Worm (Caenorhabditis elegans) whole organism, young adult: ENCODE data around the gene F54B3.1.

ENCODE experiments used
- B0019.2 ChIP-seq: fragments of 200-800 bp; sonication (Bioruptor generic); conservative IDR thresholded peaks from 2 replicates; pipeline ENCODE4 v1.3.6; 2022; ENCODE audit warnings: missing genetic modification reagents, missing genetic modification characterization, missing compliant biosample characterization
- B0035.1 ChIP-seq: sonication (generic microtip); optimal IDR thresholded peaks from 2 replicates; lab custom pipeline; 2016; ENCODE audit warnings: missing genetic modification characterization, mild to moderate bottlenecking, missing compliant biosample characterization, missing genotype, missing genetic modification reagents
- B0261.1 ChIP-seq: sonication (generic microtip); optimal IDR thresholded peaks from 2 replicates; lab custom pipeline; 2016; ENCODE audit warnings: mild to moderate bottlenecking, missing genetic modification characterization, moderate library complexity, missing compliant biosample characterization
- B0336.3 ChIP-seq: fragments of 200-800 bp; sonication (Bioruptor generic); IDR thresholded peaks from 2 replicates; pipeline ENCODE4 v1.3.6; 2022; ENCODE audit warnings: missing genetic modification characterization, missing compliant biosample characterization
- C06A6.2 ChIP-seq: fragments of 200-800 bp; sonication (Bioruptor generic); conservative IDR thresholded peaks from 2 replicates; pipeline ENCODE4 v1.3.6; 2022; ENCODE audit warnings: missing genetic modification characterization, missing compliant biosample characterization
- F23B12.7 ChIP-seq: sonication (generic microtip); optimal IDR thresholded peaks from 2 replicates; lab custom pipeline; 2017; ENCODE audit warnings: missing genetic modification characterization, mild to moderate bottlenecking, missing compliant biosample characterization, antibody characterized with exemption, moderate library complexity; ENCODE audit not compliant: insufficient read depth
- T26A5.8 ChIP-seq: sonication (generic microtip); optimal IDR thresholded peaks from 2 replicates; lab custom pipeline; 2016; ENCODE audit warnings: missing genetic modification characterization, missing compliant biosample characterization
- Y53F4B.3 ChIP-seq: fragments of 200-800 bp; sonication (Bioruptor generic); IDR thresholded peaks from 2 replicates; pipeline ENCODE4 v1.3.6; 2022; ENCODE audit warnings: missing genetic modification reagents, missing genetic modification characterization, missing compliant biosample characterization
- Y95B8A.8 ChIP-seq: fragments of 200-800 bp; sonication (Bioruptor generic); IDR thresholded peaks from 2 replicates; pipeline ENCODE4 v1.3.6; 2022; ENCODE audit warnings: missing genetic modification reagents, missing genetic modification characterization, missing compliant biosample characterization
- athp-1 ChIP-seq: sonication (generic microtip); optimal IDR thresholded peaks from 2 replicates; lab custom pipeline; 2017; ENCODE audit warnings: mild to moderate bottlenecking, missing genetic modification characterization, missing compliant biosample characterization
- attf-3 ChIP-seq: fragments of 200-800 bp; sonication (Bioruptor generic); conservative IDR thresholded peaks from 2 replicates; pipeline ENCODE4 v1.3.6; 2022; ENCODE audit warnings: missing genetic modification reagents, missing genetic modification characterization, missing compliant biosample characterization
- attf-5 ChIP-seq: fragments of 200-800 bp; sonication (Bioruptor generic); optimal IDR thresholded peaks from 2 replicates; lab custom pipeline; 2018; ENCODE audit warnings: mild to moderate bottlenecking, missing genetic modification characterization, missing compliant biosample characterization
- attf-6 ChIP-seq: fragments of 200-800 bp; sonication (Bioruptor generic); IDR thresholded peaks from 2 replicates; pipeline ENCODE4 v1.3.6; 2022; ENCODE audit warnings: missing genetic modification reagents, missing genetic modification characterization, missing compliant biosample characterization
- ceh-27 ChIP-seq: fragments of 200-800 bp; sonication (Bioruptor generic); optimal IDR thresholded peaks from 2 replicates; lab custom pipeline; 2018; ENCODE audit warnings: mild to moderate bottlenecking, missing genetic modification characterization, moderate library complexity, missing compliant biosample characterization
- ceh-58 ChIP-seq: fragments of 200-800 bp; sonication (Bioruptor generic); IDR thresholded peaks from 2 replicates; pipeline ENCODE4 v1.3.6; 2022; ENCODE audit warnings: missing genetic modification characterization, missing compliant biosample characterization
- ceh-79 ChIP-seq: sonication (generic microtip); optimal IDR thresholded peaks from 2 replicates; lab custom pipeline; 2017; ENCODE audit warnings: mild to moderate bottlenecking, missing genetic modification characterization, missing compliant biosample characterization
- ceh-91 ChIP-seq: fragments of 200-800 bp; sonication (Bioruptor generic); IDR thresholded peaks from 2 replicates; pipeline ENCODE4 v1.3.6; 2022; ENCODE audit warnings: missing genetic modification reagents, missing genetic modification characterization, missing compliant biosample characterization
- chd-7 ChIP-seq: sonication (generic microtip); optimal IDR thresholded peaks from 2 replicates; lab custom pipeline; 2016; ENCODE audit warnings: mild to moderate bottlenecking, missing genetic modification characterization, moderate library complexity, missing compliant biosample characterization
- efl-1 ChIP-seq: fragments of 150-350 bp; optimal IDR thresholded peaks from 2 replicates; lab custom pipeline; 2014; ENCODE audit warnings: missing biosample characterization, missing genetic modification reagents, missing genetic modification characterization
- egl-44 ChIP-seq: fragments of 200-800 bp; sonication (Bioruptor generic); IDR thresholded peaks from 2 replicates; pipeline ENCODE4 v1.3.6; 2022; ENCODE audit warnings: missing genetic modification reagents, missing genetic modification characterization, missing compliant biosample characterization
- ekl-4 ChIP-seq: fragments of 200-800 bp; sonication (Bioruptor generic); IDR thresholded peaks from 2 replicates; pipeline ENCODE4 v1.3.6; 2022; ENCODE audit warnings: missing genetic modification reagents, missing genetic modification characterization, missing compliant biosample characterization
- fkh-3 ChIP-seq: sonication (generic microtip); optimal IDR thresholded peaks from 2 replicates; lab custom pipeline; 2016; ENCODE audit warnings: mild to moderate bottlenecking, missing genetic modification characterization, missing compliant biosample characterization
- him-1 ChIP-seq: sonication (generic microtip); optimal IDR thresholded peaks from 2 replicates; lab custom pipeline; 2016; ENCODE audit warnings: missing genotype, missing genetic modification reagents, missing genetic modification characterization, missing compliant biosample characterization
- hmg-1.2 ChIP-seq: fragments of 200-800 bp; sonication (Bioruptor generic); IDR thresholded peaks from 2 replicates; pipeline ENCODE4 v1.3.6; 2022; ENCODE audit warnings: missing genetic modification reagents, missing genetic modification characterization, missing compliant biosample characterization
- hsf-1 ChIP-seq: fragments of 200-800 bp; sonication (Bioruptor generic); IDR thresholded peaks from 2 replicates; pipeline ENCODE4 v1.3.6; 2022; ENCODE audit warnings: missing genetic modification reagents, missing genetic modification characterization, missing compliant biosample characterization
- lin-54 ChIP-seq: fragments of 200-800 bp; sonication (Bioruptor generic); optimal IDR thresholded peaks from 2 replicates; lab custom pipeline; 2018; ENCODE audit warnings: mild to moderate bottlenecking, missing genetic modification characterization, missing compliant biosample characterization
- lir-1 ChIP-seq: fragments of 200-800 bp; sonication (Bioruptor generic); conservative IDR thresholded peaks from 2 replicates; pipeline ENCODE4 v1.3.6; 2022; ENCODE audit warnings: missing genetic modification reagents, missing genetic modification characterization, missing compliant biosample characterization
- lsl-1 ChIP-seq: fragments of 200-800 bp; sonication (Bioruptor generic); optimal IDR thresholded peaks from 2 replicates; lab custom pipeline; 2018; ENCODE audit warnings: mild to moderate bottlenecking, missing genetic modification characterization, moderate library complexity, missing compliant biosample characterization
- madf-3 ChIP-seq: fragments of 200-800 bp; sonication (Bioruptor generic); IDR thresholded peaks from 2 replicates; pipeline ENCODE4 v1.3.6; 2022; ENCODE audit warnings: missing genetic modification reagents, missing genetic modification characterization, missing compliant biosample characterization
- madf-8 ChIP-seq: fragments of 200-800 bp; sonication (Bioruptor generic); conservative IDR thresholded peaks from 2 replicates; pipeline ENCODE4 v1.3.6; 2022; ENCODE audit warnings: missing genetic modification reagents, missing genetic modification characterization, missing compliant biosample characterization
- mcd-1 ChIP-seq: fragments of 200-800 bp; sonication (Bioruptor generic); IDR thresholded peaks from 2 replicates; pipeline ENCODE4 v1.3.6; 2022; ENCODE audit warnings: missing genetic modification reagents, missing genetic modification characterization, missing compliant biosample characterization
- mel-28 ChIP-seq: sonication (generic microtip); optimal IDR thresholded peaks from 2 replicates; lab custom pipeline; 2016; ENCODE audit warnings: borderline replicate concordance, mild to moderate bottlenecking, missing genetic modification characterization, missing compliant biosample characterization
- nfya-2 ChIP-seq: fragments of 200-800 bp; sonication (Bioruptor generic); IDR thresholded peaks from 2 replicates; pipeline ENCODE4 v1.3.6; 2022; ENCODE audit warnings: missing genetic modification reagents, missing genetic modification characterization, missing compliant biosample characterization
- nhr-120 ChIP-seq: fragments of 200-800 bp; sonication (Bioruptor generic); IDR thresholded peaks from 2 replicates; pipeline ENCODE4 v1.3.6; 2022; ENCODE audit warnings: missing genetic modification characterization, missing compliant biosample characterization
- nhr-27 ChIP-seq: fragments of 200-800 bp; sonication (Bioruptor generic); optimal IDR thresholded peaks from 2 replicates; lab custom pipeline; 2018; ENCODE audit warnings: mild to moderate bottlenecking, missing genetic modification characterization, moderate library complexity, missing compliant biosample characterization
- nhr-90 ChIP-seq: sonication (generic microtip); optimal IDR thresholded peaks from 2 replicates; lab custom pipeline; 2016; ENCODE audit warnings: missing genotype, mild to moderate bottlenecking, missing genetic modification characterization, missing compliant biosample characterization
- pbrm-1 ChIP-seq: fragments of 200-800 bp; sonication (Bioruptor generic); IDR thresholded peaks from 2 replicates; pipeline ENCODE4 v1.3.6; 2022; ENCODE audit warnings: missing genetic modification reagents, missing genetic modification characterization, missing compliant biosample characterization
- rec-8 ChIP-seq, 2 experiments: sonication (generic microtip); optimal IDR thresholded peaks; 2 replicates each; lab custom pipeline; 2016; ENCODE audit warnings: mild to moderate bottlenecking in 2 of 2, missing genetic modification characterization in 2 of 2, missing genetic modification reagents in 2 of 2, missing genotype in 2 of 2, missing biosample characterization in 1 of 2, missing compliant biosample characterization in 1 of 2, moderate library complexity in 1 of 2
- sea-2 ChIP-seq: fragments of 200-800 bp; sonication (Bioruptor generic); IDR thresholded peaks from 2 replicates; pipeline ENCODE4 v1.3.6; 2022; ENCODE audit warnings: missing genetic modification characterization, missing compliant biosample characterization
- snpc-3.4 ChIP-seq: sonication (generic microtip); optimal IDR thresholded peaks from 2 replicates; lab custom pipeline; 2017; ENCODE audit warnings: missing genetic modification characterization, mild to moderate bottlenecking, missing compliant biosample characterization, antibody characterized with exemption, moderate library complexity, missing genotype, missing genetic modification reagents
- snpc-4 ChIP-seq, 5 experiments: fragments of 150-350 bp in 1 of 5; sonication (generic microtip) in 4 of 5; optimal IDR thresholded peaks; 2 replicates each; lab custom pipeline; 2014 to 2018; ENCODE audit warnings: missing genetic modification characterization in 5 of 5, missing biosample characterization in 3 of 5, antibody characterized with exemption in 2 of 5, mild to moderate bottlenecking in 2 of 5, missing compliant biosample characterization in 2 of 5, missing genotype in 2 of 5, moderate library complexity in 2 of 5, missing genetic modification reagents in 1 of 5
- somi-1 ChIP-seq: fragments of 200-800 bp; sonication (Bioruptor generic); optimal IDR thresholded peaks from 2 replicates; lab custom pipeline; 2018; ENCODE audit warnings: mild to moderate bottlenecking, missing genetic modification characterization, missing compliant biosample characterization
- sptf-2 ChIP-seq: fragments of 200-800 bp; sonication (Bioruptor generic); optimal IDR thresholded peaks from 2 replicates; lab custom pipeline; 2018; ENCODE audit warnings: mild to moderate bottlenecking, missing genetic modification characterization, missing compliant biosample characterization
- tbp1 ChIP-seq: fragments of 200-800 bp; sonication (Bioruptor generic); optimal IDR thresholded peaks from 2 replicates; lab custom pipeline; 2018; ENCODE audit warnings: mild to moderate bottlenecking, missing genetic modification characterization, missing compliant biosample characterization
- unc-130 ChIP-seq: sonication (generic microtip); optimal IDR thresholded peaks from 2 replicates; lab custom pipeline; 2016; ENCODE audit warnings: missing genetic modification reagents, missing genetic modification characterization, missing compliant biosample characterization
- zfh-2 ChIP-seq: fragments of 200-800 bp; sonication (Bioruptor generic); conservative IDR thresholded peaks from 2 replicates; pipeline ENCODE4 v1.3.6; 2022; ENCODE audit warnings: missing genetic modification reagents, missing genetic modification characterization, missing compliant biosample characterization
- ztf-18 ChIP-seq: sonication (generic microtip); optimal IDR thresholded peaks from 2 replicates; lab custom pipeline; 2016; ENCODE audit warnings: missing genotype, mild to moderate bottlenecking, missing genetic modification characterization, missing compliant biosample characterization
- ztf-25 ChIP-seq: fragments of 200-800 bp; sonication (Bioruptor generic); IDR thresholded peaks from 2 replicates; pipeline ENCODE4 v1.3.6; 2022; ENCODE audit warnings: missing genetic modification reagents, missing genetic modification characterization, missing compliant biosample characterization

F54B3.1 gene

DNA sequence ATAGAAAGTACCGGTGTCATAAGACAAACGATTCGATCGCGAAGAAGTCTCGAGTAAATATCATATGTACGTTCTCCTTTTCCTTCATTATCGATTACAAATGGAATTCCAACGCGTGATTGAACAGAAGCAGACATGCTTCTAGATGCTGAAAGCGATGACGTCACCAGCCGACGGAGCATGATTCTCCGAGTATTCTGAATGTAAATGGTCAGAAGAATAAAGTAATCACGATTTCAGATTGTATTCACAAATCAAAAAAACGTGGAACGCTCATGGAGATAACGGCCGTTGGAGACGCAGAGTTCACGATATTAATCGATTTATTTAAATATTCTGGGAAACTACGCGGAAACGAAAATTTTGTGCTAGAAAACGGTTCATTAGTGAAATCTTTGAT is 51.6 kb downstream of the F54B3.1 start, which contains the start of gene clpp-1 (continued):
- no peak for TF ChIP-seq sptf-2 (GFP tag; lab: Kevin White, UChicago)
- no peak for TF ChIP-seq lsl-1 (GFP tag; lab: Kevin White, UChicago)
- no peak for TF ChIP-seq ceh-27 (GFP tag; lab: Kevin White, UChicago)
- no peak for TF ChIP-seq zfh-2 (GFP tag; lab: Robert Waterston, UW)
- no peak for TF ChIP-seq madf-8 (GFP tag; lab: Robert Waterston, UW)
- TF ChIP-seq snpc-4 (GFP tag; optimal IDR thresholded peaks at IDR 0.05; lab: Kevin White, UChicago): no peak
- no peak for TF ChIP-seq snpc-4 (tag; optimal IDR thresholded peaks at IDR 0.05; lab: Kevin White, UChicago)
- no peak for TF ChIP-seq T26A5.8 (tag; lab: Kevin White, UChicago)
- TF ChIP-seq madf-3: no peak
- no peak for TF ChIP-seq athp-1
- TF ChIP-seq mel-28 (tag; lab: Kevin White, UChicago): peak; percentile 39
- TF ChIP-seq lir-1 (GFP tag; lab: Robert Waterston, UW): no peak
- TF ChIP-seq ztf-18 (tag; lab: Kevin White, UChicago): no peak
- TF ChIP-seq ceh-91 (GFP tag; lab: Robert Waterston, UW): no peak
- TF ChIP-seq B0019.2 (GFP tag; lab: Robert Waterston, UW): no peak
- TF ChIP-seq sea-2 (GFP tag; lab: Robert Waterston, UW): no peak
- no peak for TF ChIP-seq tbp1
- no peak for TF ChIP-seq nfya-2 (GFP tag; lab: Robert Waterston, UW)
- TF ChIP-seq F23B12.7: no peak
- TF ChIP-seq hsf-1: no peak
- no peak for TF ChIP-seq ceh-79 (tag; lab: Kevin White, UChicago)
- no peak for TF ChIP-seq chd-7 (tag; lab: Kevin White, UChicago)
- TF ChIP-seq attf-5 (GFP tag; lab: Kevin White, UChicago): no peak
- no peak for TF ChIP-seq hmg-1.2
- TF ChIP-seq snpc-3.4 (tag; lab: Kevin White, UChicago): peak; percentile 5
- no peak for TF ChIP-seq somi-1 (GFP tag; lab: Kevin White, UChicago)
- TF ChIP-seq nhr-120: no peak
- TF ChIP-seq B0261.1 (tag; lab: Kevin White, UChicago): no peak
- TF ChIP-seq ekl-4 (GFP tag; lab: Robert Waterston, UW): no peak
- TF ChIP-seq B0035.1 (tag; lab: Kevin White, UChicago): no peak
- no peak for TF ChIP-seq ceh-58 (GFP tag; lab: Robert Waterston, UW)
- TF ChIP-seq fkh-3 (tag; lab: Kevin White, UChicago): no peak
- TF ChIP-seq attf-3 (GFP tag; lab: Robert Waterston, UW): no peak
- TF ChIP-seq B0336.3 (GFP tag; lab: Robert Waterston, UW): peak; percentile 23; the same call in 1 of the 2 replicates
- no peak for TF ChIP-seq mcd-1
- no peak for TF ChIP-seq C06A6.2 (GFP tag; lab: Robert Waterston, UW)
- TF ChIP-seq nhr-90 (tag; lab: Kevin White, UChicago): no peak
- no peak for TF ChIP-seq him-1 (tag; lab: Kevin White, UChicago)
- no peak for TF ChIP-seq Y53F4B.3
- no peak for TF ChIP-seq efl-1 (GFP tag; lab: Kevin White, UChicago)
- TF ChIP-seq ztf-25 (GFP tag; lab: Robert Waterston, UW): no peak
- no peak for TF ChIP-seq unc-130 (GFP tag; lab: Kevin White, UChicago)
- no peak for TF ChIP-seq egl-44 (GFP tag; lab: Robert Waterston, UW)
- TF ChIP-seq lin-54 (GFP tag; lab: Kevin White, UChicago): peak; percentile 17
- TF ChIP-seq rec-8 (tag; optimal IDR thresholded peaks at IDR 0.05; lab: Kevin White, UChicago): no peak
- TF ChIP-seq nhr-27: no peak
- no peak; the same call in 1 of the 2 replicates for TF ChIP-seq pbrm-1 (GFP tag; lab: Robert Waterston, UW)
- TF ChIP-seq attf-6 (GFP tag; lab: Robert Waterston, UW): no peak
- no peak for TF ChIP-seq Y95B8A.8
